Worm (Caenorhabditis elegans) whole organism, L4 larva: ENCODE results near the gene cyp-37B1.

Source experiments
- ama-1 ChIP-seq: fragments of 150-350 bp; optimal IDR thresholded peaks from 2 replicates; lab custom pipeline; 2014; ENCODE audit warnings: inconsistent platforms, mixed read lengths
- mxl-3 ChIP-seq: fragments of 200-800 bp; sonication (Bioruptor generic); optimal IDR thresholded peaks from 2 replicates; lab custom pipeline; 2018; ENCODE audit warnings: mild to moderate bottlenecking, missing genetic modification characterization, missing compliant biosample characterization
- nhr-28 ChIP-seq: fragments of 150-350 bp; optimal IDR thresholded peaks from 2 replicates; lab custom pipeline; 2014; ENCODE audit warnings: missing biosample characterization, missing genetic modification characterization
- nhr-41 ChIP-seq: fragments of 200-800 bp; sonication (Bioruptor generic); IDR thresholded peaks from 2 replicates; pipeline ENCODE4 v1.3.6; 2022; ENCODE audit warnings: missing genetic modification reagents, missing genetic modification characterization, missing compliant biosample characterization
- zfp-3 ChIP-seq: fragments of 200-800 bp; sonication (Bioruptor generic); conservative IDR thresholded peaks from 2 replicates; pipeline ENCODE4 v1.3.6; 2022; ENCODE audit warnings: missing genetic modification reagents, missing genetic modification characterization, missing compliant biosample characterization

ce11 chrV:16307253-16307652 is 29.3 kb downstream of the cyp-37B1 start, which contains the start of gene srxa-7:
- no peak for TF ChIP-seq mxl-3 (GFP tag; lab: Kevin White, UChicago)
- no peak for TF ChIP-seq zfp-3
- TF ChIP-seq nhr-41 (GFP tag; lab: Robert Waterston, UW) = no peak
- TF ChIP-seq nhr-28 = no peak
- no peak for TF ChIP-seq ama-1 (lab: Kevin White, UChicago)
